Fruit fly (Drosophila melanogaster) whole organism, wandering third instar larva: ENCODE data around the gene Prosalpha4.

Experiments
- Abd-B ChIP-seq: fragments of >200 bp; optimal IDR thresholded peaks from 2 replicates; lab custom pipeline; 2017; ENCODE audit warnings: missing biosample characterization, missing genetic modification characterization
- fru ChIP-seq: fragments of 200-800 bp; sonication (Bioruptor generic); optimal IDR thresholded peaks from 3 replicates; lab custom pipeline; 2016; ENCODE audit warnings: missing biosample characterization, mild to moderate bottlenecking, missing genetic modification characterization
- pan ChIP-seq: fragments of >200 bp; optimal IDR thresholded peaks from 2 replicates; lab custom pipeline; 2017

DNA sequence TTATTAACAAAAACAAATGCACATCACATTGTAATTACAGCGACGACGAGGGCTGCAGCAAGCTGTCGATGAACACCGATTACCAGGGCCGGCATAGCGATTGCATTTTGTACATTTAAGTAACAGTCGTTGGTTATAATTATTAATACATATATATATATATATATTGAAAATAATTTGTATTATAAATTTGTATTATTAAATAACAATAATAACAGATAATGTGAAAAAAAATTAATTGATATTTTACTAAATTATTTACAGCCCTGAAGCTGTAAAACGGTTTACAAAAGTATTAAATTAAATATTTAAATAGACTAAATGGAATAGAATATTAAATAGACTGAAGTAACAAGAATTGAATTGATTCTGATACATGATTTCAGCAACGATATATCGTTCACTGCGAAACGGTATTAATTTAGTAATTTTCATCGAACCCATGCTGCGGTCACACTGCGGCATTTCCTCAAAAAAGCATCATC is at the start of gene Prosalpha4, which contains the start of gene kat80:
- TF ChIP-seq pan (no peak), Abd-B (GFP tag; lab: Kevin White, UChicago) (no peak), fru (GFP tag; lab: Kevin White, UChicago) (peak; percentile 29)
